Worm (Caenorhabditis elegans) whole organism, L1 larva: Measurements from ENCODE around the gene M02B1.3.

Experiments
- alr-1 ChIP-seq: fragments of 200-800 bp; sonication (Bioruptor generic); optimal IDR thresholded peaks from 2 replicates; lab custom pipeline; 2018; ENCODE audit warnings: borderline replicate concordance, mild to moderate bottlenecking, missing genetic modification characterization, missing compliant biosample characterization
- blmp-1 ChIP-seq: fragments of 150-350 bp; optimal IDR thresholded peaks from 2 replicates; lab custom pipeline; 2014; ENCODE audit warnings: missing biosample characterization, missing genetic modification characterization
- fkh-10 ChIP-seq: sonication (generic microtip); optimal IDR thresholded peaks from 2 replicates; lab custom pipeline; 2017; ENCODE audit warnings: missing biosample characterization, missing genetic modification reagents, missing genetic modification characterization

- TF ChIP-seq blmp-1 (no peak), fkh-10 (GFP tag; lab: Kevin White, UChicago) (no peak), alr-1 (tag; lab: Kevin White, UChicago) (no peak)
Observed at ce11 chrIV:12789088-12789487, 47.2 kb upstream of the M02B1.3 start, which contains the start of gene F07C6.3.
